Worm (Caenorhabditis elegans): Measurements from ENCODE around the gene gip-1.
A peak's percentile ranks its signal among the peaks of the same experiment; 100 is the strongest.

Gene gip-1

ce11 chrIII:2330389-2330788, 17.0 kb upstream of the gip-1 start:
- TF ChIP-seq zag-1 (tag; optimal IDR thresholded peaks at IDR 0.05) (no peak), ama-1 (optimal IDR thresholded peaks at IDR 0.05) (no peak), C34F6.9 (tag; optimal IDR thresholded peaks at IDR 0.05) (no peak), aly-2 (tag; optimal IDR thresholded peaks at IDR 0.05) (no peak), ztf-11 (tag; optimal IDR thresholded peaks at IDR 0.05) (no peak), nhr-23 (tag; optimal IDR thresholded peaks at IDR 0.05) (no peak), unc-39 (tag; optimal IDR thresholded peaks at IDR 0.05) (no peak), gmeb-1 (tag; optimal IDR thresholded peaks at IDR 0.05) (no peak), nhr-12 (tag; optimal IDR thresholded peaks at IDR 0.05) (no peak), lin-39 (tag; optimal IDR thresholded peaks at IDR 0.05) (no peak), dmd-4 (tag; optimal IDR thresholded peaks at IDR 0.05) (no peak), ztf-4 (tag; optimal IDR thresholded peaks at IDR 0.05) (no peak), lin-13 (GFP tag; optimal IDR thresholded peaks at IDR 0.05) (no peak), peb-1 (tag; optimal IDR thresholded peaks at IDR 0.05) (no peak), nhr-77 (tag; optimal IDR thresholded peaks at IDR 0.05) (no peak), mdl-1 (tag; optimal IDR thresholded peaks at IDR 0.05) (no peak), ceh-82 (tag; optimal IDR thresholded peaks at IDR 0.05) (no peak), nhr-11 (tag; optimal IDR thresholded peaks at IDR 0.05) (no peak), unc-55 (GFP tag; optimal IDR thresholded peaks at IDR 0.05) (no peak)

- TF ChIP-seq unc-55 (GFP tag; optimal IDR thresholded peaks at IDR 0.05) (peak; percentile 21), C34F6.9 (tag; optimal IDR thresholded peaks at IDR 0.05) (peak; percentile 8), lin-13 (GFP tag; optimal IDR thresholded peaks at IDR 0.05) (peak; percentile 53), gmeb-1 (tag; optimal IDR thresholded peaks at IDR 0.05) (peak; percentile 87), fos-1 (tag; optimal IDR thresholded peaks at IDR 0.05) (peak; percentile 11), nhr-129 (tag; optimal IDR thresholded peaks at IDR 0.05) (peak; percentile 6), nhr-237 (tag; optimal IDR thresholded peaks at IDR 0.05) (no peak), lsy-2 (tag; optimal IDR thresholded peaks at IDR 0.05) (peak in 1 of 2 experiments; percentile 50), F13H6.1 (tag; optimal IDR thresholded peaks at IDR 0.05) (no peak)
Observed at ce11 chrIII:2331033-2331625, 16.3 kb upstream of the gip-1 start, which contains the start of the genes Y54F10BM.13 and ppm-1.D. TSS of gene Y54F10BM.13 (minus strand) at chrIII:2331083. TSS of gene ppm-1.D (plus strand) at chrIII:2331572.

ce11 chrIII:2343273-2343672, 4.1 kb upstream of the gip-1 start, which contains the start of gene phf-5:
TSS of gene phf-5 (plus strand) at chrIII:2343573.
- no peak for TF ChIP-seq skn-1 (tag; optimal IDR thresholded peaks at IDR 0.05)
- TF ChIP-seq mdl-1 (tag; optimal IDR thresholded peaks at IDR 0.05): no peak
- TF ChIP-seq sma-9 (GFP tag; optimal IDR thresholded peaks at IDR 0.05): no peak
- no peak for TF ChIP-seq sma-9 (tag; optimal IDR thresholded peaks at IDR 0.05)
- TF ChIP-seq ceh-16 (tag; optimal IDR thresholded peaks at IDR 0.05): no peak
- TF ChIP-seq elt-3 (tag; optimal IDR thresholded peaks at IDR 0.05): no peak
- no peak for TF ChIP-seq nhr-77 (tag; optimal IDR thresholded peaks at IDR 0.05)
- no peak for TF ChIP-seq ztf-1 (GFP tag; conservative IDR thresholded peaks at IDR 0.05)
- TF ChIP-seq unc-55 (GFP tag; optimal IDR thresholded peaks at IDR 0.05): no peak

ce11 chrIII:2349956-2350355, 2.6 kb downstream of the gip-1 start:
- TF ChIP-seq elt-1 (tag; optimal IDR thresholded peaks at IDR 0.05) (no peak), gmeb-1 (tag; optimal IDR thresholded peaks at IDR 0.05) (no peak), mbf-1 (tag; optimal IDR thresholded peaks at IDR 0.05) (no peak), ceh-16 (tag; optimal IDR thresholded peaks at IDR 0.05) (no peak), ama-1 (optimal IDR thresholded peaks at IDR 0.05) (no peak), egl-27 (tag; optimal IDR thresholded peaks at IDR 0.05) (no peak)

- TF ChIP-seq nhr-12 (tag; optimal IDR thresholded peaks at IDR 0.05): no peak
- TF ChIP-seq ztf-11 (tag; optimal IDR thresholded peaks at IDR 0.05): no peak
- no peak for TF ChIP-seq Y55F3AM.14 (GFP tag; optimal IDR thresholded peaks at IDR 0.05)
- no peak for TF ChIP-seq lsy-2 (tag; optimal IDR thresholded peaks at IDR 0.05)
- no peak for TF ChIP-seq ama-1 (optimal IDR thresholded peaks at IDR 0.05)
- no peak for TF ChIP-seq lin-11 (tag; optimal IDR thresholded peaks at IDR 0.05)
- TF ChIP-seq sma-9 (GFP tag; optimal IDR thresholded peaks at IDR 0.05): no peak
- TF ChIP-seq sma-9 (tag; optimal IDR thresholded peaks at IDR 0.05): no peak
- no peak for TF ChIP-seq R02D3.7 (tag; optimal IDR thresholded peaks at IDR 0.05)
- TF ChIP-seq sma-3 (GFP tag; optimal IDR thresholded peaks at IDR 0.05): no peak
- no peak for TF ChIP-seq alr-1 (tag; optimal IDR thresholded peaks at IDR 0.05)
- no peak for TF ChIP-seq ceh-82 (tag; optimal IDR thresholded peaks at IDR 0.05)
- TF ChIP-seq lin-13 (GFP tag; optimal IDR thresholded peaks at IDR 0.05): no peak
- no peak for TF ChIP-seq sem-4 (tag; optimal IDR thresholded peaks at IDR 0.05)
- TF ChIP-seq unc-62 (GFP tag; optimal IDR thresholded peaks at IDR 0.05): no peak
- no peak for TF ChIP-seq C34F6.9 (tag; optimal IDR thresholded peaks at IDR 0.05)
- TF ChIP-seq nhr-11 (tag; optimal IDR thresholded peaks at IDR 0.05): no peak
- no peak for TF ChIP-seq lin-39 (tag; optimal IDR thresholded peaks at IDR 0.05)
Observed at ce11 chrIII:2362648-2363047, 15.3 kb downstream of the gip-1 start, which contains the start of gene srd-69. TSS of gene srd-69 (plus strand) at chrIII:2362948.

Data from whole organism, L2 larva.